Worm (Caenorhabditis elegans) whole organism, midembryonic: Measurements from ENCODE around the gene ZK686.5.

Experiments
- flt-1 ChIP-seq: fragments of 200-800 bp; sonication (Bioruptor generic); IDR thresholded peaks from 2 replicates; pipeline ENCODE4 v1.3.6; 2022; ENCODE audit warnings: missing genetic modification characterization, missing compliant biosample characterization
- klf-2 ChIP-seq: fragments of 200-800 bp; sonication (Bioruptor generic); conservative IDR thresholded peaks from 2 replicates; pipeline ENCODE4 v1.3.6; 2022; ENCODE audit warnings: missing genetic modification reagents, missing genetic modification characterization, missing compliant biosample characterization
- ztf-23 ChIP-seq: fragments of 200-800 bp; sonication (Bioruptor generic); IDR thresholded peaks from 2 replicates; pipeline ENCODE4 v1.3.6; 2022; ENCODE audit warnings: missing genetic modification reagents, missing genetic modification characterization, missing compliant biosample characterization

ce11 chrIII:7731085-7731484 is 36.2 kb downstream of the ZK686.5 start:
- TF ChIP-seq klf-2 (GFP tag; lab: Robert Waterston, UW) (no peak), ztf-23 (GFP tag; lab: Robert Waterston, UW) (no peak), flt-1 (GFP tag; lab: Robert Waterston, UW) (no peak)
